Worm (Caenorhabditis elegans) whole organism, young adult: Measurements from ENCODE around the gene Y116A8C.38.
"Not testable (repeated sequence)": the region's sequence is repeated elsewhere in the genome, so short reads cannot be mapped to it uniquely, and the experiment has no call there.

Experiments
- B0019.2 ChIP-seq: fragments of 200-800 bp; sonication (Bioruptor generic); conservative IDR thresholded peaks from 2 replicates; pipeline ENCODE4 v1.3.6; 2022; ENCODE audit warnings: missing genetic modification reagents, missing genetic modification characterization, missing compliant biosample characterization
- B0261.1 ChIP-seq: sonication (generic microtip); optimal IDR thresholded peaks from 2 replicates; lab custom pipeline; 2016; ENCODE audit warnings: mild to moderate bottlenecking, missing genetic modification characterization, moderate library complexity, missing compliant biosample characterization
- C17E4.6 ChIP-seq: fragments of 200-800 bp; sonication (Bioruptor generic); IDR thresholded peaks from 2 replicates; pipeline ENCODE4 v1.3.6; 2022; ENCODE audit warnings: missing genetic modification reagents, missing genetic modification characterization, missing compliant biosample characterization
- F22D6.2 ChIP-seq: sonication (generic microtip); optimal IDR thresholded peaks from 2 replicates; lab custom pipeline; 2016; ENCODE audit warnings: mild to moderate bottlenecking, missing genetic modification characterization, missing compliant biosample characterization
- F39B2.1 ChIP-seq: fragments of 200-800 bp; sonication (Bioruptor generic); IDR thresholded peaks from 2 replicates; pipeline ENCODE4 v1.3.6; 2022; ENCODE audit warnings: missing genetic modification reagents, missing genetic modification characterization, missing compliant biosample characterization
- Y53F4B.3 ChIP-seq: fragments of 200-800 bp; sonication (Bioruptor generic); IDR thresholded peaks from 2 replicates; pipeline ENCODE4 v1.3.6; 2022; ENCODE audit warnings: missing genetic modification reagents, missing genetic modification characterization, missing compliant biosample characterization
- ama-1 ChIP-seq, 3 experiments: fragments of 150-350 bp in 1 of 3; sonication (generic microtip) in 2 of 3; optimal IDR thresholded peaks; 2 replicates each; lab custom pipeline; 2014 to 2018; ENCODE audit warnings: missing biosample characterization in 2 of 3, missing genetic modification characterization in 2 of 3, missing genetic modification reagents in 2 of 3
- athp-1 ChIP-seq: sonication (generic microtip); optimal IDR thresholded peaks from 2 replicates; lab custom pipeline; 2017; ENCODE audit warnings: mild to moderate bottlenecking, missing genetic modification characterization, missing compliant biosample characterization
- attf-6 ChIP-seq: fragments of 200-800 bp; sonication (Bioruptor generic); IDR thresholded peaks from 2 replicates; pipeline ENCODE4 v1.3.6; 2022; ENCODE audit warnings: missing genetic modification reagents, missing genetic modification characterization, missing compliant biosample characterization
- bed-2 ChIP-seq: fragments of 200-800 bp; sonication (Bioruptor generic); IDR thresholded peaks from 2 replicates; pipeline ENCODE4 v1.3.6; 2022; ENCODE audit warnings: missing genetic modification reagents, missing genetic modification characterization, missing compliant biosample characterization
- cebp-2 ChIP-seq: fragments of 200-800 bp; sonication (Bioruptor generic); IDR thresholded peaks from 2 replicates; pipeline ENCODE4 v1.3.6; 2022; ENCODE audit warnings: missing genetic modification characterization, missing compliant biosample characterization
- ceh-100 ChIP-seq: fragments of 200-800 bp; sonication (Bioruptor generic); IDR thresholded peaks from 2 replicates; pipeline ENCODE4 v1.3.6; 2022; ENCODE audit warnings: missing genetic modification reagents, missing genetic modification characterization, missing compliant biosample characterization
- ceh-40 ChIP-seq: fragments of 200-800 bp; sonication (Bioruptor generic); IDR thresholded peaks from 2 replicates; pipeline ENCODE4 v1.3.6; 2022; ENCODE audit warnings: missing genetic modification characterization, missing compliant biosample characterization
- dox-1 ChIP-seq: fragments of 200-800 bp; sonication (Bioruptor generic); IDR thresholded peaks from 2 replicates; pipeline ENCODE4 v1.3.6; 2022; ENCODE audit warnings: missing genetic modification reagents, missing genetic modification characterization, missing compliant biosample characterization
- dpff-1 ChIP-seq: sonication (generic microtip); optimal IDR thresholded peaks from 2 replicates; lab custom pipeline; 2017; ENCODE audit warnings: mild to moderate bottlenecking, missing genetic modification characterization, missing compliant biosample characterization
- dpl-1 ChIP-seq: fragments of 150-350 bp; optimal IDR thresholded peaks from 2 replicates; lab custom pipeline; 2014; ENCODE audit warnings: missing biosample characterization, missing genetic modification reagents, missing genetic modification characterization
- egl-44 ChIP-seq: fragments of 200-800 bp; sonication (Bioruptor generic); IDR thresholded peaks from 2 replicates; pipeline ENCODE4 v1.3.6; 2022; ENCODE audit warnings: missing genetic modification reagents, missing genetic modification characterization, missing compliant biosample characterization
- egrh-3 ChIP-seq: fragments of 200-800 bp; sonication (Bioruptor generic); IDR thresholded peaks from 2 replicates; pipeline ENCODE4 v1.3.6; 2022; ENCODE audit warnings: missing genetic modification reagents, missing genetic modification characterization, missing compliant biosample characterization
- ets-4 ChIP-seq: fragments of 200-800 bp; sonication (Bioruptor generic); optimal IDR thresholded peaks from 2 replicates; lab custom pipeline; 2018; ENCODE audit warnings: mild to moderate bottlenecking, missing genetic modification characterization, missing compliant biosample characterization
- hlh-12 ChIP-seq: sonication (generic microtip); optimal IDR thresholded peaks from 2 replicates; lab custom pipeline; 2016; ENCODE audit warnings: missing genetic modification characterization, missing compliant biosample characterization
- hmg-1.2 ChIP-seq: fragments of 200-800 bp; sonication (Bioruptor generic); IDR thresholded peaks from 2 replicates; pipeline ENCODE4 v1.3.6; 2022; ENCODE audit warnings: missing genetic modification reagents, missing genetic modification characterization, missing compliant biosample characterization
- hrde-1 ChIP-seq: sonication (generic microtip); optimal IDR thresholded peaks from 2 replicates; lab custom pipeline; 2016; ENCODE audit warnings: missing genetic modification characterization, mild to moderate bottlenecking, missing compliant biosample characterization, moderate library complexity, missing genotype, missing genetic modification reagents, borderline replicate concordance
- hsf-1 ChIP-seq: fragments of 200-800 bp; sonication (Bioruptor generic); IDR thresholded peaks from 2 replicates; pipeline ENCODE4 v1.3.6; 2022; ENCODE audit warnings: missing genetic modification reagents, missing genetic modification characterization, missing compliant biosample characterization
- lin-26 ChIP-seq: fragments of 200-800 bp; sonication (Bioruptor generic); IDR thresholded peaks from 2 replicates; pipeline ENCODE4 v1.3.6; 2022; ENCODE audit warnings: missing genetic modification reagents, missing genetic modification characterization, missing compliant biosample characterization
- lsy-27 ChIP-seq: sonication (generic microtip); optimal IDR thresholded peaks from 2 replicates; lab custom pipeline; 2017; ENCODE audit warnings: missing genetic modification characterization, mild to moderate bottlenecking, missing compliant biosample characterization, antibody characterized with exemption, missing genotype, borderline replicate concordance; ENCODE audit not compliant: insufficient read depth
- madf-10 ChIP-seq: sonication (generic microtip); optimal IDR thresholded peaks from 2 replicates; lab custom pipeline; 2016; ENCODE audit warnings: mild to moderate bottlenecking, missing genetic modification characterization, missing compliant biosample characterization
- madf-8 ChIP-seq: fragments of 200-800 bp; sonication (Bioruptor generic); conservative IDR thresholded peaks from 2 replicates; pipeline ENCODE4 v1.3.6; 2022; ENCODE audit warnings: missing genetic modification reagents, missing genetic modification characterization, missing compliant biosample characterization
- mes-4 ChIP-seq: sonication (generic microtip); optimal IDR thresholded peaks from 2 replicates; lab custom pipeline; 2016; ENCODE audit warnings: missing genotype, missing genetic modification characterization, missing compliant biosample characterization
- nhr-179 ChIP-seq: sonication (generic microtip); optimal IDR thresholded peaks from 2 replicates; lab custom pipeline; 2016; ENCODE audit warnings: mild to moderate bottlenecking, missing genetic modification characterization, missing compliant biosample characterization
- repo-1 ChIP-seq: sonication (generic microtip); optimal IDR thresholded peaks from 2 replicates; lab custom pipeline; 2017; ENCODE audit warnings: mild to moderate bottlenecking, missing genetic modification characterization, missing compliant biosample characterization
- rpc-1 ChIP-seq, 2 experiments: fragments of 150-350 bp in 1 of 2; sonication (generic microtip) in 1 of 2; optimal IDR thresholded peaks; 2 replicates each; lab custom pipeline; 2014 to 2018; ENCODE audit warnings: missing biosample characterization in 1 of 2, missing genetic modification characterization in 1 of 2, missing genetic modification reagents in 1 of 2, missing genotype in 1 of 2
- snpc-1.3 ChIP-seq: sonication (generic microtip); optimal IDR thresholded peaks from 2 replicates; lab custom pipeline; 2017; ENCODE audit warnings: missing genetic modification characterization, mild to moderate bottlenecking, missing compliant biosample characterization, antibody characterized with exemption, moderate library complexity, missing genotype, missing genetic modification reagents; ENCODE audit not compliant: insufficient read depth
- snpc-4 ChIP-seq, 5 experiments: fragments of 150-350 bp in 1 of 5; sonication (generic microtip) in 4 of 5; optimal IDR thresholded peaks; 2 replicates each; lab custom pipeline; 2014 to 2018; ENCODE audit warnings: missing genetic modification characterization in 5 of 5, missing biosample characterization in 3 of 5, antibody characterized with exemption in 2 of 5, mild to moderate bottlenecking in 2 of 5, missing compliant biosample characterization in 2 of 5, missing genotype in 2 of 5, moderate library complexity in 2 of 5, missing genetic modification reagents in 1 of 5
- tbp1 ChIP-seq: fragments of 200-800 bp; sonication (Bioruptor generic); optimal IDR thresholded peaks from 2 replicates; lab custom pipeline; 2018; ENCODE audit warnings: mild to moderate bottlenecking, missing genetic modification characterization, missing compliant biosample characterization
- unc-130 ChIP-seq: sonication (generic microtip); optimal IDR thresholded peaks from 2 replicates; lab custom pipeline; 2016; ENCODE audit warnings: missing genetic modification reagents, missing genetic modification characterization, missing compliant biosample characterization
- unc-62 ChIP-seq: fragments of 150-350 bp; optimal IDR thresholded peaks from 2 replicates; lab custom pipeline; 2014; ENCODE audit warnings: missing biosample characterization, missing genetic modification reagents, missing genetic modification characterization
- ztf-25 ChIP-seq: fragments of 200-800 bp; sonication (Bioruptor generic); IDR thresholded peaks from 2 replicates; pipeline ENCODE4 v1.3.6; 2022; ENCODE audit warnings: missing genetic modification reagents, missing genetic modification characterization, missing compliant biosample characterization
- ztf-26 ChIP-seq: sonication (generic microtip); optimal IDR thresholded peaks from 2 replicates; lab custom pipeline; 2017; ENCODE audit warnings: missing genetic modification characterization, missing compliant biosample characterization
- ztf-28 ChIP-seq: fragments of 200-800 bp; sonication (Bioruptor generic); IDR thresholded peaks from 2 replicates; pipeline ENCODE4 v1.3.6; 2022; ENCODE audit warnings: missing genetic modification reagents, missing genetic modification characterization, missing compliant biosample characterization

The Y116A8C.38 gene

ce11 chrIV:17126512-17126911 is 4.8 kb upstream of the Y116A8C.38 start (continued):
- TF ChIP-seq C17E4.6 (GFP tag; lab: Robert Waterston, UW): no peak

- not testable (repeated sequence) for TF ChIP-seq snpc-4 (GFP tag; optimal IDR thresholded peaks at IDR 0.05; lab: Kevin White, UChicago); rpc-1 (optimal IDR thresholded peaks at IDR 0.05; lab: Kevin White, UChicago)
- peak in 1 of 4 experiments; percentile 82 for TF ChIP-seq snpc-4 (tag; optimal IDR thresholded peaks at IDR 0.05; lab: Kevin White, UChicago)
- 0 out of 2 replicates have a peak, but pooled peaks have one; percentile 8 for TF ChIP-seq dox-1 (GFP tag; lab: Robert Waterston, UW)
- 0 out of 2 replicates have a peak, but pooled peaks have one; percentile 56 for TF ChIP-seq ztf-25 (GFP tag; lab: Robert Waterston, UW)
- 0 out of 2 replicates have a peak, but pooled peaks have one; percentile 19 for TF ChIP-seq attf-6 (GFP tag; lab: Robert Waterston, UW)
- TF ChIP-seq rpc-1 (tag; optimal IDR thresholded peaks at IDR 0.05; lab: Kevin White, UChicago): peak; percentile 65
- peak; percentile 82 for TF ChIP-seq tbp1
- 0 out of 2 replicates have a peak, but pooled peaks have one; percentile 15 for TF ChIP-seq hmg-1.2 (GFP tag; lab: Robert Waterston, UW)
- peak; percentile 53 for TF ChIP-seq B0261.1 (tag; lab: Kevin White, UChicago)
These were observed 4.1 kb upstream of the Y116A8C.38 start for ce11 chrIV:17127224-17127623.

- TF ChIP-seq cebp-2 (0 out of 2 replicates have a peak, but pooled peaks have one; percentile 67), egrh-3 (peak; percentile 77; the same call in 1 of the 2 replicates), lin-26 (GFP tag; lab: Robert Waterston, UW) (0 out of 2 replicates have a peak, but pooled peaks have one; percentile 30)
These were observed 9.6 kb downstream of the Y116A8C.38 start for ce11 chrIV:17140936-17141335.

- TF ChIP-seq hsf-1: peak; percentile 96
These were observed 10.3 kb downstream of the Y116A8C.38 start for ce11 chrIV:17141641-17142040.

- TF ChIP-seq dpl-1: peak; percentile 6
- no peak for TF ChIP-seq repo-1
- no peak for TF ChIP-seq nhr-179 (tag; lab: Kevin White, UChicago)
- peak; percentile 59 for TF ChIP-seq snpc-4 (GFP tag; optimal IDR thresholded peaks at IDR 0.05; lab: Kevin White, UChicago)
- peak in 3 of 4 experiments; percentile 92 for TF ChIP-seq snpc-4 (tag; optimal IDR thresholded peaks at IDR 0.05; lab: Kevin White, UChicago)
- TF ChIP-seq B0019.2 (GFP tag; lab: Robert Waterston, UW): no peak
- TF ChIP-seq egl-44 (GFP tag; lab: Robert Waterston, UW): no peak
- no peak for TF ChIP-seq F39B2.1
- no peak for TF ChIP-seq ceh-40 (GFP tag; lab: Robert Waterston, UW)
- TF ChIP-seq F22D6.2: no peak
- TF ChIP-seq rpc-1 (optimal IDR thresholded peaks at IDR 0.05; lab: Kevin White, UChicago): no peak
- peak; percentile 62 for TF ChIP-seq rpc-1 (tag; optimal IDR thresholded peaks at IDR 0.05; lab: Kevin White, UChicago)
- TF ChIP-seq hrde-1 (tag; lab: Kevin White, UChicago): no peak
- TF ChIP-seq tbp1: peak; percentile 79
- TF ChIP-seq dpff-1 (tag; lab: Kevin White, UChicago): no peak
- TF ChIP-seq hlh-12 (tag; lab: Kevin White, UChicago): no peak
- TF ChIP-seq ama-1 (optimal IDR thresholded peaks at IDR 0.05; lab: Kevin White, UChicago): no peak
- no peak for TF ChIP-seq ama-1 (GFP tag; optimal IDR thresholded peaks at IDR 0.05; lab: Kevin White, UChicago)
- TF ChIP-seq dox-1 (GFP tag; lab: Robert Waterston, UW): peak; percentile 69
- TF ChIP-seq lsy-27: no peak
- 0 out of 2 replicates have a peak, but pooled peaks have one; percentile 30 for TF ChIP-seq ceh-100 (GFP tag; lab: Robert Waterston, UW)
- no peak for TF ChIP-seq Y53F4B.3
- no peak for TF ChIP-seq bed-2 (GFP tag; lab: Robert Waterston, UW)
- TF ChIP-seq mes-4 (tag; lab: Kevin White, UChicago): no peak
- no peak for TF ChIP-seq ztf-26 (tag; lab: Kevin White, UChicago)
- TF ChIP-seq ztf-28 (GFP tag; lab: Robert Waterston, UW): no peak
- TF ChIP-seq unc-62 (GFP tag; lab: Kevin White, UChicago): no peak
- no peak for TF ChIP-seq madf-10 (tag; lab: Kevin White, UChicago)
- TF ChIP-seq unc-130: no peak
- TF ChIP-seq snpc-1.3 (tag; lab: Kevin White, UChicago): no peak
- no peak for TF ChIP-seq athp-1 (tag; lab: Kevin White, UChicago)
- TF ChIP-seq egrh-3: no peak
- no peak for TF ChIP-seq madf-8 (GFP tag; lab: Robert Waterston, UW)
- no peak for TF ChIP-seq ets-4 (GFP tag; lab: Kevin White, UChicago)
These were observed 19.1 kb downstream of the Y116A8C.38 start for ce11 chrIV:17150418-17150817.
